Worm (Caenorhabditis elegans) whole organism, young adult: ENCODE results near the gene F53F4.2.

ENCODE experiments used
- K11D2.4 ChIP-seq: fragments of 200-800 bp; sonication (Bioruptor generic); IDR thresholded peaks from 2 replicates; pipeline ENCODE4 v1.3.6; 2022; ENCODE audit warnings: missing genetic modification reagents, missing genetic modification characterization, missing compliant biosample characterization
- cebp-2 ChIP-seq: fragments of 200-800 bp; sonication (Bioruptor generic); IDR thresholded peaks from 2 replicates; pipeline ENCODE4 v1.3.6; 2022; ENCODE audit warnings: missing genetic modification characterization, missing compliant biosample characterization
- lin-26 ChIP-seq: fragments of 200-800 bp; sonication (Bioruptor generic); IDR thresholded peaks from 2 replicates; pipeline ENCODE4 v1.3.6; 2022; ENCODE audit warnings: missing genetic modification reagents, missing genetic modification characterization, missing compliant biosample characterization
- nfya-1 ChIP-seq: sonication (generic microtip); optimal IDR thresholded peaks from 2 replicates; lab custom pipeline; 2017; ENCODE audit warnings: antibody characterized with exemption, missing compliant biosample characterization, missing genetic modification characterization, borderline replicate concordance; ENCODE audit not compliant: insufficient read depth
- sdz-38 ChIP-seq: sonication (generic microtip); optimal IDR thresholded peaks from 2 replicates; lab custom pipeline; 2016; ENCODE audit warnings: missing genotype, missing genetic modification characterization, missing compliant biosample characterization
- snpc-4 ChIP-seq, 5 experiments: fragments of 150-350 bp in 1 of 5; sonication (generic microtip) in 4 of 5; optimal IDR thresholded peaks; 2 replicates each; lab custom pipeline; 2014 to 2018; ENCODE audit warnings: missing genetic modification characterization in 5 of 5, missing biosample characterization in 3 of 5, antibody characterized with exemption in 2 of 5, mild to moderate bottlenecking in 2 of 5, missing compliant biosample characterization in 2 of 5, missing genotype in 2 of 5, moderate library complexity in 2 of 5, missing genetic modification reagents in 1 of 5
- unc-130 ChIP-seq: sonication (generic microtip); optimal IDR thresholded peaks from 2 replicates; lab custom pipeline; 2016; ENCODE audit warnings: missing genetic modification reagents, missing genetic modification characterization, missing compliant biosample characterization
- unc-62 ChIP-seq: fragments of 150-350 bp; optimal IDR thresholded peaks from 2 replicates; lab custom pipeline; 2014; ENCODE audit warnings: missing biosample characterization, missing genetic modification reagents, missing genetic modification characterization
- ztf-3 ChIP-seq: fragments of 200-800 bp; sonication (Bioruptor generic); optimal IDR thresholded peaks from 2 replicates; lab custom pipeline; 2018; ENCODE audit warnings: mild to moderate bottlenecking, missing genetic modification characterization, missing compliant biosample characterization

DNA sequence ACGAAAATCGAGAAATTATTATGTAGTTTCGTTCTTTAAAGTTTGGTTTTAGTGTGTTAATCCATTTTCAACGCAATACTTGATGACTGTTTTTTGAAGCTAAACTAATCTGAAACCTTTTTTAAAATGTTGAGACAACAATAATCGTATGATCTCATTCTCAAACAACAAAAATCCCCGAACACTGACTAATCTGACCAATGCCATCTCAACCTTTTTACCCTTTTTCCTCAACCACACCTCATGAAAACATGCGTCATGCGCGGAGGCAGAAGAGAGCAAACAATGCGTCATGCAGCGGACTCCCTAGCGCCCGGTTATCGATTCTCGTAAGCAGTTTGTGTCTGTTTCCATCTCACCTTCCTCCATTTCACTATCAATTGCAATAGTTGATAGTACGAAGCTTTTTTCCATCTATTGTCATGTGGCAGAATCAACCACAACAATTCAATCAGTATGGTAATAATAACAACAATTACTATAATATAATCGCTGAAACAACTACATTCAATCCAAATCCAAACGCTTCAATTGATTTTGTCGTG lies 17.6 kb downstream of the F53F4.2 start, which contains the start of gene C50B8.4:
- TF ChIP-seq cebp-2 (GFP tag; lab: Robert Waterston, UW) (no peak), ztf-3 (no peak), lin-26 (no peak), unc-62 (GFP tag; lab: Kevin White, UChicago) (no peak), sdz-38 (tag; lab: Kevin White, UChicago) (no peak), nfya-1 (tag; lab: Kevin White, UChicago) (no peak), K11D2.4 (no peak), snpc-4 (GFP tag; optimal IDR thresholded peaks at IDR 0.05; lab: Kevin White, UChicago) (no peak), snpc-4 (tag; optimal IDR thresholded peaks at IDR 0.05; lab: Kevin White, UChicago) (peak in 1 of 4 experiments; percentile 8), unc-130 (GFP tag; lab: Kevin White, UChicago) (no peak)
